Worm (Caenorhabditis elegans): Measurements from ENCODE around the gene col-9.

ce11 chrX:13632245-13632644 lies 42.4 kb downstream of the col-9 start:
- TF ChIP-seq dao-5 (tag; optimal IDR thresholded peaks at IDR 0.05) = no peak
- TF ChIP-seq him-1 (tag; optimal IDR thresholded peaks at IDR 0.05) = no peak

Data from whole organism, L4/young adult.